Worm (Caenorhabditis elegans) whole organism, young adult: ENCODE data around the gene clec-153.

Experiments
- B0035.1 ChIP-seq: sonication (generic microtip); optimal IDR thresholded peaks from 2 replicates; lab custom pipeline; 2016; ENCODE audit warnings: missing genetic modification characterization, mild to moderate bottlenecking, missing compliant biosample characterization, missing genotype, missing genetic modification reagents
- F22D6.2 ChIP-seq: sonication (generic microtip); optimal IDR thresholded peaks from 2 replicates; lab custom pipeline; 2016; ENCODE audit warnings: mild to moderate bottlenecking, missing genetic modification characterization, missing compliant biosample characterization
- F37B4.10 ChIP-seq: fragments of 200-800 bp; sonication (Bioruptor generic); IDR thresholded peaks from 2 replicates; pipeline ENCODE4 v1.3.6; 2022; ENCODE audit warnings: missing genetic modification characterization, missing compliant biosample characterization
- F55B11.4 ChIP-seq: sonication (generic microtip); optimal IDR thresholded peaks from 2 replicates; lab custom pipeline; 2016; ENCODE audit warnings: missing compliant biosample characterization, missing genetic modification characterization, borderline replicate concordance; ENCODE audit not compliant: insufficient read depth
- F57C9.4 ChIP-seq: sonication (generic microtip); optimal IDR thresholded peaks from 2 replicates; lab custom pipeline; 2017; ENCODE audit warnings: mild to moderate bottlenecking, missing genetic modification characterization, missing compliant biosample characterization
- Y67H2A.10 ChIP-seq: fragments of 200-800 bp; sonication (Bioruptor generic); conservative IDR thresholded peaks from 2 replicates; pipeline ENCODE4 v1.3.6; 2022; ENCODE audit warnings: missing genetic modification reagents, missing genetic modification characterization, missing compliant biosample characterization
- aptf-2 ChIP-seq: fragments of 200-800 bp; sonication (Bioruptor generic); conservative IDR thresholded peaks from 2 replicates; pipeline ENCODE4 v1.3.6; 2022; ENCODE audit warnings: missing genetic modification reagents, missing genetic modification characterization, missing compliant biosample characterization
- bed-2 ChIP-seq: fragments of 200-800 bp; sonication (Bioruptor generic); IDR thresholded peaks from 2 replicates; pipeline ENCODE4 v1.3.6; 2022; ENCODE audit warnings: missing genetic modification reagents, missing genetic modification characterization, missing compliant biosample characterization
- cebp-1 ChIP-seq, 2 experiments: fragments of 200-800 bp in 1 of 2; sonication (Bioruptor generic) in 1 of 2; sonication (generic microtip) in 1 of 2; IDR thresholded peaks in 1 of 2; optimal IDR thresholded peaks in 1 of 2; 2 replicates each; pipeline versions ENCODE4 v1.3.6 to Lab custom; 2017 to 2022; ENCODE audit warnings: missing compliant biosample characterization in 2 of 2, missing genetic modification characterization in 2 of 2, mild to moderate bottlenecking in 1 of 2, missing genetic modification reagents in 1 of 2, moderate library complexity in 1 of 2
- cebp-2 ChIP-seq: fragments of 200-800 bp; sonication (Bioruptor generic); IDR thresholded peaks from 2 replicates; pipeline ENCODE4 v1.3.6; 2022; ENCODE audit warnings: missing genetic modification characterization, missing compliant biosample characterization
- ceh-91 ChIP-seq: fragments of 200-800 bp; sonication (Bioruptor generic); IDR thresholded peaks from 2 replicates; pipeline ENCODE4 v1.3.6; 2022; ENCODE audit warnings: missing genetic modification reagents, missing genetic modification characterization, missing compliant biosample characterization
- die-1 ChIP-seq: sonication (generic microtip); optimal IDR thresholded peaks from 2 replicates; lab custom pipeline; 2016; ENCODE audit warnings: missing genotype, mild to moderate bottlenecking, missing genetic modification characterization, missing compliant biosample characterization
- dpl-1 ChIP-seq: fragments of 150-350 bp; optimal IDR thresholded peaks from 2 replicates; lab custom pipeline; 2014; ENCODE audit warnings: missing biosample characterization, missing genetic modification reagents, missing genetic modification characterization
- efl-1 ChIP-seq: fragments of 150-350 bp; optimal IDR thresholded peaks from 2 replicates; lab custom pipeline; 2014; ENCODE audit warnings: missing biosample characterization, missing genetic modification reagents, missing genetic modification characterization
- egl-18 ChIP-seq: fragments of 200-800 bp; sonication (Bioruptor generic); IDR thresholded peaks from 2 replicates; pipeline ENCODE4 v1.3.6; 2022; ENCODE audit warnings: missing genetic modification reagents, missing genetic modification characterization, missing compliant biosample characterization
- ekl-4 ChIP-seq: fragments of 200-800 bp; sonication (Bioruptor generic); IDR thresholded peaks from 2 replicates; pipeline ENCODE4 v1.3.6; 2022; ENCODE audit warnings: missing genetic modification reagents, missing genetic modification characterization, missing compliant biosample characterization
- fkh-3 ChIP-seq: sonication (generic microtip); optimal IDR thresholded peaks from 2 replicates; lab custom pipeline; 2016; ENCODE audit warnings: mild to moderate bottlenecking, missing genetic modification characterization, missing compliant biosample characterization
- him-1 ChIP-seq: sonication (generic microtip); optimal IDR thresholded peaks from 2 replicates; lab custom pipeline; 2016; ENCODE audit warnings: missing genotype, missing genetic modification reagents, missing genetic modification characterization, missing compliant biosample characterization
- hlh-12 ChIP-seq: sonication (generic microtip); optimal IDR thresholded peaks from 2 replicates; lab custom pipeline; 2016; ENCODE audit warnings: missing genetic modification characterization, missing compliant biosample characterization
- hmg-20 ChIP-seq: fragments of 200-800 bp; sonication (Bioruptor generic); IDR thresholded peaks from 2 replicates; pipeline ENCODE4 v1.3.6; 2022; ENCODE audit warnings: missing genetic modification reagents, missing genetic modification characterization, missing compliant biosample characterization
- lag-1 ChIP-seq: fragments of 200-800 bp; sonication (Bioruptor generic); IDR thresholded peaks from 2 replicates; pipeline ENCODE4 v1.3.6; 2022; ENCODE audit warnings: missing genetic modification reagents, missing genetic modification characterization, missing compliant biosample characterization
- lin-35 ChIP-seq, 3 experiments: fragments of 150-350 bp in 2 of 3; sonication (generic microtip) in 1 of 3; optimal IDR thresholded peaks; 2 replicates each; lab custom pipeline; 2014 to 2018; ENCODE audit warnings: missing biosample characterization in 3 of 3, missing genetic modification characterization in 3 of 3, missing genetic modification reagents in 3 of 3
- nhr-179 ChIP-seq: sonication (generic microtip); optimal IDR thresholded peaks from 2 replicates; lab custom pipeline; 2016; ENCODE audit warnings: mild to moderate bottlenecking, missing genetic modification characterization, missing compliant biosample characterization
- pbrm-1 ChIP-seq: fragments of 200-800 bp; sonication (Bioruptor generic); IDR thresholded peaks from 2 replicates; pipeline ENCODE4 v1.3.6; 2022; ENCODE audit warnings: missing genetic modification reagents, missing genetic modification characterization, missing compliant biosample characterization
- rec-8 ChIP-seq, 2 experiments: sonication (generic microtip); optimal IDR thresholded peaks; 2 replicates each; lab custom pipeline; 2016; ENCODE audit warnings: mild to moderate bottlenecking in 2 of 2, missing genetic modification characterization in 2 of 2, missing genetic modification reagents in 2 of 2, missing genotype in 2 of 2, missing biosample characterization in 1 of 2, missing compliant biosample characterization in 1 of 2, moderate library complexity in 1 of 2
- sea-2 ChIP-seq: fragments of 200-800 bp; sonication (Bioruptor generic); IDR thresholded peaks from 2 replicates; pipeline ENCODE4 v1.3.6; 2022; ENCODE audit warnings: missing genetic modification characterization, missing compliant biosample characterization
- snpc-3.4 ChIP-seq: sonication (generic microtip); optimal IDR thresholded peaks from 2 replicates; lab custom pipeline; 2017; ENCODE audit warnings: missing genetic modification characterization, mild to moderate bottlenecking, missing compliant biosample characterization, antibody characterized with exemption, moderate library complexity, missing genotype, missing genetic modification reagents
- snpc-4 ChIP-seq, 5 experiments: fragments of 150-350 bp in 1 of 5; sonication (generic microtip) in 4 of 5; optimal IDR thresholded peaks; 2 replicates each; lab custom pipeline; 2014 to 2018; ENCODE audit warnings: missing genetic modification characterization in 5 of 5, missing biosample characterization in 3 of 5, antibody characterized with exemption in 2 of 5, mild to moderate bottlenecking in 2 of 5, missing compliant biosample characterization in 2 of 5, missing genotype in 2 of 5, moderate library complexity in 2 of 5, missing genetic modification reagents in 1 of 5
- sptf-2 ChIP-seq: fragments of 200-800 bp; sonication (Bioruptor generic); optimal IDR thresholded peaks from 2 replicates; lab custom pipeline; 2018; ENCODE audit warnings: mild to moderate bottlenecking, missing genetic modification characterization, missing compliant biosample characterization
- tlf-1 ChIP-seq: fragments of 200-800 bp; sonication (Bioruptor generic); optimal IDR thresholded peaks from 2 replicates; lab custom pipeline; 2018; ENCODE audit warnings: mild to moderate bottlenecking, missing genetic modification characterization, missing compliant biosample characterization
- ztf-18 ChIP-seq: sonication (generic microtip); optimal IDR thresholded peaks from 2 replicates; lab custom pipeline; 2016; ENCODE audit warnings: missing genotype, mild to moderate bottlenecking, missing genetic modification characterization, missing compliant biosample characterization
- ztf-25 ChIP-seq: fragments of 200-800 bp; sonication (Bioruptor generic); IDR thresholded peaks from 2 replicates; pipeline ENCODE4 v1.3.6; 2022; ENCODE audit warnings: missing genetic modification reagents, missing genetic modification characterization, missing compliant biosample characterization

clec-153 gene

DNA sequence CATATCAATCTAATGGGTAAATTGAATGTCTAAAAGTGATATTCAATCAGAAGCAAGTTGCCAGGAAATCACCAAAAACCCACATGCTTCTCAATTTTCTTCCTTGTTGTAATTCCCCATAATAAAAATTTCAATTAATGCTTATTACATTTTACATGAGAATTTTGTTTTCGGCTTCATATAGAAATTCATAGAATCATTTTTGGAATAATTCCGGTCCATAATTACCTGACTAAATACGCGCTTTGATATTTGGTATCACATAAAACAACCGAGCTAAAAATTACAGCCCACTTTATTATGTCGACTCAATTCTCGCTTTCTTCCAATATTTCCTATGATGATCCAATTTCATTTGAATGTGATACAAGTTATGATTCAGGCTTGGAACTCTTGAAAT is 36.9 kb downstream of the clec-153 start, which contains the start of gene srg-13:
Gene srg-13 (plus strand): TSS at position 301 of the 400 bp plus-strand sequence.
- TF ChIP-seq Y67H2A.10 (GFP tag; lab: Robert Waterston, UW) (no peak), aptf-2 (GFP tag; lab: Robert Waterston, UW) (no peak), sptf-2 (no peak), ztf-18 (tag; lab: Kevin White, UChicago) (no peak), B0035.1 (no peak), dpl-1 (GFP tag; lab: Kevin White, UChicago) (no peak), ceh-91 (GFP tag; lab: Robert Waterston, UW) (no peak), egl-18 (GFP tag; lab: Robert Waterston, UW) (no peak), ztf-25 (GFP tag; lab: Robert Waterston, UW) (no peak), fkh-3 (tag; lab: Kevin White, UChicago) (no peak), pbrm-1 (GFP tag; lab: Robert Waterston, UW) (no peak), rec-8 (tag; optimal IDR thresholded peaks at IDR 0.05; lab: Kevin White, UChicago) (no peak), tlf-1 (no peak)

DNA sequence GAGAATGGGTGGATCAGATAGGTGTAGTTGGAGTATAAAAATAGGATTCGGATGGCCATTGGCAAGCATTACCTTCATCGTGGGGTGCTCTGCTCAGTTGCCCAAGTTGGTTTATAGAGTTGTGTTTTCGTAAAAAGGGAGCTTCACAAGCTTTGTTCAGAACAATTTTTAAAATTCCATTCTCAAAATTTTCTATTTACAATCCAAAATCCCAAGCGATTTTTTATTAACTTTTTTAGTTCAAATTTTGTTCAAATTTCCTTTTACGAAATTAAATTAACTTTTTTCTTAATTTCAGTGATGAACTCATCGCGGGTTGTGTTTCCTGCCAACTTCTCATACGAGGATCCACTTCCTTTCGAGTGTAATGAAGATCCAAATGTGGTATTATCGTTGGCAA is 42.4 kb downstream of the clec-153 start, which contains the start of gene srg-10:
Gene srg-10 (plus strand): TSS at position 301 of the 400 bp plus-strand sequence.
- TF ChIP-seq hmg-20, result no peak
- TF ChIP-seq lin-35 (GFP tag; optimal IDR thresholded peaks at IDR 0.05; lab: Kevin White, UChicago), result no peak
- TF ChIP-seq bed-2 (GFP tag; lab: Robert Waterston, UW), result no peak
- no peak for TF ChIP-seq lag-1 (GFP tag; lab: Robert Waterston, UW)
- TF ChIP-seq F57C9.4 (tag; lab: Kevin White, UChicago), result no peak
- no peak for TF ChIP-seq die-1
- no peak for TF ChIP-seq sea-2 (GFP tag; lab: Robert Waterston, UW)
- TF ChIP-seq snpc-4 (GFP tag; optimal IDR thresholded peaks at IDR 0.05; lab: Kevin White, UChicago), result no peak
- no peak for TF ChIP-seq snpc-4 (tag; optimal IDR thresholded peaks at IDR 0.05; lab: Kevin White, UChicago)
- TF ChIP-seq F22D6.2, result no peak
- TF ChIP-seq F37B4.10, result no peak
- TF ChIP-seq ztf-25 (GFP tag; lab: Robert Waterston, UW), result no peak
- TF ChIP-seq ceh-91 (GFP tag; lab: Robert Waterston, UW), result no peak
- no peak for TF ChIP-seq him-1 (tag; lab: Kevin White, UChicago)
- TF ChIP-seq F55B11.4 (tag; lab: Kevin White, UChicago), result no peak
- no peak for TF ChIP-seq ekl-4 (GFP tag; lab: Robert Waterston, UW)
- TF ChIP-seq efl-1, result no peak
- no peak for TF ChIP-seq ztf-18 (tag; lab: Kevin White, UChicago)
- no peak for TF ChIP-seq hlh-12 (tag; lab: Kevin White, UChicago)

DNA sequence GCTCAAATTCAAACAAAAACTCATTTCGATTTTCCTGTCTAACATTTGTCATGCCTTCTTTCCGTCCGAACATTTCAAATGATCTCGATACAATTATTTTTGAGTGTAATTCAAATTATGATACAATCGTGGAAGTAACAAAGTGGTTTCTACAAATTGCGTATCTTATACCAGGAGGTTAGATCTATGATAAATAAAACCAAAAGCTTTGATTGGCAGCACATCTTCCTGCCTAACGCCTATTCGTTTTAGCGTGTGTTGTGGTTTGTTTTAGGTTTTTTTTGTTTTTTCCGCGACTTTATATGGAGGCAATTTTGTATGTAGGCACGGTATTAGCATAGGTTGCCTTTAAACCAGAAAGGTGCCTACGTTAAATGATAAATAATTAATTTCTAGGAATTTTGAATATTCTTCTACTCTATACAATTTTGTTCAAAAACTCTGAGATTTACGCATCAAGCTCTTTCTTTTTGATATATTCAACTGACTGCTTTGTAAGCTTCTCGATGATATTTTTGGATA is 45.0 kb downstream of the clec-153 start, which contains the start of gene srg-11:
Gene srg-11 (plus strand): TSS at position 51 of the 522 bp plus-strand sequence.
- TF ChIP-seq snpc-3.4 (tag; lab: Kevin White, UChicago), result no peak
- TF ChIP-seq bed-2 (GFP tag; lab: Robert Waterston, UW), result no peak
- no peak for TF ChIP-seq fkh-3 (tag; lab: Kevin White, UChicago)
- no peak for TF ChIP-seq F22D6.2
- no peak for TF ChIP-seq nhr-179 (tag; lab: Kevin White, UChicago)
- TF ChIP-seq cebp-2 (GFP tag; lab: Robert Waterston, UW), result no peak

DNA sequence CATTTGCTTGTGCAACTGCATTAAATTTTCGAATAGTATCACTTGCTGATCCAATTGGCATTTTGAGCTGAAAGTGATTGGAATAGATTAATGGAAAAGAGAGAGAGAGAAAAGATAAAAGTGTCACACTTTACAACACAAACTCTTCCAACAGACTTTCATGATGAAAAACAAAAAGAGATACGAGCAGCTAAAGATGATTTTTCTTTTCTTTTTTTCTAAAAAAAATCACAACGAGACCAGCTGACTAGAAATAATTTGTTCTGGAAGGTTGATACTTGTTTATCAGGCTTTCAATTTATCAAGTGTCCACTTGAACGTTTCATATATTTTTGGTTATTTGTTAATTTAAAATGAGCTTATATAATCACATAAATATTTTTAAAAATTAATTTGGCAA is 52.1 kb downstream of the clec-153 start:
- no peak for TF ChIP-seq cebp-1 (GFP tag; IDR thresholded peaks at IDR 0.05; lab: Robert Waterston, UW)
- no peak for TF ChIP-seq cebp-1 (tag; optimal IDR thresholded peaks at IDR 0.05; lab: Kevin White, UChicago)
